Worm (Caenorhabditis elegans): ENCODE results near the gene K07C5.3.

Gene K07C5.3

ce11 chrV:10363834-10364233, 21.0 kb downstream of the K07C5.3 start:
- no peak for TF ChIP-seq hlh-1 (tag; optimal IDR thresholded peaks at IDR 0.05)
- no peak for TF ChIP-seq mep-1 (tag; optimal IDR thresholded peaks at IDR 0.05)
- TF ChIP-seq lin-32 (GFP tag; optimal IDR thresholded peaks at IDR 0.05), result no peak
- TF ChIP-seq mls-2 (tag; optimal IDR thresholded peaks at IDR 0.05), result no peak
- TF ChIP-seq zip-8 (tag; optimal IDR thresholded peaks at IDR 0.05), result no peak
- TF ChIP-seq tbx-8 (GFP tag; optimal IDR thresholded peaks at IDR 0.05), result no peak
- TF ChIP-seq unc-39 (tag; optimal IDR thresholded peaks at IDR 0.05), result no peak
- no peak for TF ChIP-seq ceh-39 (tag; optimal IDR thresholded peaks at IDR 0.05)
- no peak for TF ChIP-seq sptf-1 (tag; optimal IDR thresholded peaks at IDR 0.05)
- no peak for TF ChIP-seq nhr-76 (tag; optimal IDR thresholded peaks at IDR 0.05)

- no peak for TF ChIP-seq blmp-1 (tag; optimal IDR thresholded peaks at IDR 0.05)
- no peak for TF ChIP-seq ceh-39 (tag; optimal IDR thresholded peaks at IDR 0.05)
- TF ChIP-seq nhr-76 (tag; optimal IDR thresholded peaks at IDR 0.05), result no peak
- TF ChIP-seq mep-1 (tag; optimal IDR thresholded peaks at IDR 0.05), result no peak
- no peak for TF ChIP-seq ceh-83 (GFP tag; optimal IDR thresholded peaks at IDR 0.05)
- no peak for TF ChIP-seq M03D4.4 (tag; optimal IDR thresholded peaks at IDR 0.05)
- no peak for TF ChIP-seq nhr-12 (tag; optimal IDR thresholded peaks at IDR 0.05)
- TF ChIP-seq unc-120 (tag; optimal IDR thresholded peaks at IDR 0.05; ENCODE audit: poor library complexity, severe bottlenecking), result no peak
- TF ChIP-seq unc-39 (tag; optimal IDR thresholded peaks at IDR 0.05), result no peak
- TF ChIP-seq lin-13 (tag; optimal IDR thresholded peaks at IDR 0.05), result no peak
- TF ChIP-seq drap-1 (GFP tag; optimal IDR thresholded peaks at IDR 0.05), result no peak
- no peak for TF ChIP-seq nhr-237 (tag; optimal IDR thresholded peaks at IDR 0.05)
- no peak for TF ChIP-seq flh-1 (GFP tag; optimal IDR thresholded peaks at IDR 0.05)
- TF ChIP-seq ztf-11 (tag; optimal IDR thresholded peaks at IDR 0.05), result no peak
- TF ChIP-seq lin-32 (GFP tag; optimal IDR thresholded peaks at IDR 0.05), result no peak
- TF ChIP-seq ham-2 (GFP tag; optimal IDR thresholded peaks at IDR 0.05), result no peak
- TF ChIP-seq hlh-1 (tag; optimal IDR thresholded peaks at IDR 0.05), result no peak
Observed at ce11 chrV:10368256-10368655, 25.4 kb downstream of the K07C5.3 start, which contains the start of gene sri-20. Gene sri-20, plus strand, starts transcription at chrV:10368556.

ce11 chrV:10371177-10371576, 28.3 kb downstream of the K07C5.3 start:
- TF ChIP-seq unc-62 (GFP tag; optimal IDR thresholded peaks at IDR 0.05), result no peak
- TF ChIP-seq tbx-8 (GFP tag; optimal IDR thresholded peaks at IDR 0.05), result no peak
- no peak for TF ChIP-seq nhr-28 (tag; optimal IDR thresholded peaks at IDR 0.05)
- no peak for TF ChIP-seq blmp-1 (tag; optimal IDR thresholded peaks at IDR 0.05)
- TF ChIP-seq ham-2 (GFP tag; optimal IDR thresholded peaks at IDR 0.05), result no peak
- TF ChIP-seq mls-2 (tag; optimal IDR thresholded peaks at IDR 0.05), result no peak
- TF ChIP-seq cnd-1 (tag; optimal IDR thresholded peaks at IDR 0.05), result no peak
- TF ChIP-seq ceh-43 (GFP tag; optimal IDR thresholded peaks at IDR 0.05), result no peak
- TF ChIP-seq sem-2 (GFP tag; optimal IDR thresholded peaks at IDR 0.05), result no peak
- TF ChIP-seq mep-1 (tag; optimal IDR thresholded peaks at IDR 0.05), result no peak
- no peak for TF ChIP-seq nhr-12 (tag; optimal IDR thresholded peaks at IDR 0.05)
- TF ChIP-seq hlh-1 (tag; optimal IDR thresholded peaks at IDR 0.05), result no peak
- no peak for TF ChIP-seq sptf-1 (tag; optimal IDR thresholded peaks at IDR 0.05)

- TF ChIP-seq M03D4.4 (tag; optimal IDR thresholded peaks at IDR 0.05) (no peak), ham-2 (GFP tag; optimal IDR thresholded peaks at IDR 0.05) (no peak), nhr-76 (tag; optimal IDR thresholded peaks at IDR 0.05) (no peak), snpc-4 (tag; optimal IDR thresholded peaks at IDR 0.05) (no peak), nhr-2 (tag; optimal IDR thresholded peaks at IDR 0.05) (no peak), ceh-39 (tag; optimal IDR thresholded peaks at IDR 0.05) (no peak), ztf-11 (tag; optimal IDR thresholded peaks at IDR 0.05) (no peak), lsy-2 (tag; optimal IDR thresholded peaks at IDR 0.05) (no peak), ceh-83 (GFP tag; optimal IDR thresholded peaks at IDR 0.05) (no peak), nhr-12 (tag; optimal IDR thresholded peaks at IDR 0.05) (no peak), bed-3 (GFP tag; optimal IDR thresholded peaks at IDR 0.05) (no peak), unc-120 (tag; optimal IDR thresholded peaks at IDR 0.05; ENCODE audit: poor library complexity, severe bottlenecking) (no peak), sem-2 (GFP tag; optimal IDR thresholded peaks at IDR 0.05) (no peak)
Observed at ce11 chrV:10371951-10372350, 29.1 kb downstream of the K07C5.3 start, which contains the start of gene ugt-49. Gene ugt-49, plus strand, starts transcription at chrV:10372321.

ce11 chrV:10379293-10379692, 36.5 kb downstream of the K07C5.3 start, which contains the start of gene AC3.12:
Gene AC3.12, minus strand, starts transcription at chrV:10379393.
- TF ChIP-seq mab-5 (tag; optimal IDR thresholded peaks at IDR 0.05) (no peak), unc-120 (tag; optimal IDR thresholded peaks at IDR 0.05; ENCODE audit: poor library complexity, severe bottlenecking) (no peak), elt-1 (tag; optimal IDR thresholded peaks at IDR 0.05; ENCODE audit: borderline replicate concordance, insufficient read depth) (no peak), pha-4 (tag; optimal IDR thresholded peaks at IDR 0.05) (no peak), tbx-8 (GFP tag; optimal IDR thresholded peaks at IDR 0.05) (no peak)

Measured in whole organism, mixed stage, embryonic.